Fruit fly (Drosophila melanogaster) whole organism: ENCODE results near the gene CG31183.

Experiments
- CG8478 ChIP-seq: fragments of >200 bp; optimal IDR thresholded peaks from 2 replicates; lab custom pipeline; 2018; ENCODE audit warnings: inconsistent platforms
- Dll ChIP-seq: fragments of >200 bp; optimal IDR thresholded peaks from 2 replicates; lab custom pipeline; 2017
- EcR ChIP-seq, 2 experiments: fragments of >200 bp; optimal IDR thresholded peaks; 2 replicates each; lab custom pipeline; 2017; ENCODE audit warnings: missing biosample characterization in 2 of 2, missing genetic modification characterization in 2 of 2, missing genetic modification reagents in 2 of 2
- pan ChIP-seq: fragments of >200 bp; optimal IDR thresholded peaks from 2 replicates; lab custom pipeline; 2017
- psq ChIP-seq: fragments of >200 bp; optimal IDR thresholded peaks from 2 replicates; lab custom pipeline; 2017
- usp ChIP-seq: fragments of >200 bp; optimal IDR thresholded peaks from 2 replicates; lab custom pipeline; 2017; ENCODE audit warnings: missing biosample characterization, missing genetic modification characterization, mixed read lengths

The CG31183 gene

dm6 chr3R:15899650-15900049, 23.9 kb upstream of the CG31183 start:
- TF ChIP-seq psq (lab: Kevin White, UChicago) (no peak), usp (GFP tag; lab: Kevin White, UChicago) (no peak), EcR (GFP tag; optimal IDR thresholded peaks at IDR 0.05; lab: Kevin White, UChicago) (no peak), CG8478 (lab: Kevin White, UChicago) (no peak), pan (lab: Kevin White, UChicago) (no peak), Dll (lab: Kevin White, UChicago) (no peak)

- TF ChIP-seq CG8478 (lab: Kevin White, UChicago) = no peak
- TF ChIP-seq Dll (lab: Kevin White, UChicago) = no peak
- no peak for TF ChIP-seq EcR (GFP tag; optimal IDR thresholded peaks at IDR 0.05; lab: Kevin White, UChicago)
- no peak for TF ChIP-seq pan (lab: Kevin White, UChicago)
- TF ChIP-seq usp (GFP tag; lab: Kevin White, UChicago) = no peak
Measured at dm6 chr3R:15898302-15898701, 22.6 kb upstream of the CG31183 start.

- TF ChIP-seq CG8478 (lab: Kevin White, UChicago) = no peak
- no peak for TF ChIP-seq usp (GFP tag; lab: Kevin White, UChicago)
- no peak for TF ChIP-seq psq (lab: Kevin White, UChicago)
- no peak for TF ChIP-seq pan (lab: Kevin White, UChicago)
- no peak for TF ChIP-seq Dll (lab: Kevin White, UChicago)
- no peak for TF ChIP-seq EcR (GFP tag; optimal IDR thresholded peaks at IDR 0.05; lab: Kevin White, UChicago)
Measured at dm6 chr3R:15895978-15896377, 20.2 kb upstream of the CG31183 start, which contains the start of gene CG14877. Gene CG14877 (minus strand): TSS chr3R:15896078.

dm6 chr3R:15891188-15891820, 15.6 kb upstream of the CG31183 start:
- TF ChIP-seq Dll (lab: Kevin White, UChicago) = no peak
- no peak for TF ChIP-seq EcR (GFP tag; optimal IDR thresholded peaks at IDR 0.05; lab: Kevin White, UChicago)
- TF ChIP-seq usp (GFP tag; lab: Kevin White, UChicago) = no peak
- TF ChIP-seq psq (lab: Kevin White, UChicago) = no peak
- no peak for TF ChIP-seq CG8478 (lab: Kevin White, UChicago)
- no peak for TF ChIP-seq pan (lab: Kevin White, UChicago)

- TF ChIP-seq EcR (GFP tag; optimal IDR thresholded peaks at IDR 0.05; lab: Kevin White, UChicago) (no peak), Dll (lab: Kevin White, UChicago) (no peak), pan (lab: Kevin White, UChicago) (no peak)
Measured at dm6 chr3R:15872829-15873440, 2.8 kb downstream of the CG31183 start.

dm6 chr3R:15859896-15860295, 15.8 kb downstream of the CG31183 start, which contains the start of gene CG9632:
Gene CG9632 (plus strand): TSS chr3R:15860196.
- TF ChIP-seq EcR (GFP tag; optimal IDR thresholded peaks at IDR 0.05; lab: Kevin White, UChicago) = no peak
- TF ChIP-seq psq (lab: Kevin White, UChicago) = no peak
- TF ChIP-seq pan (lab: Kevin White, UChicago) = no peak
- no peak for TF ChIP-seq Dll (lab: Kevin White, UChicago)
- no peak for TF ChIP-seq CG8478 (lab: Kevin White, UChicago)
- no peak for TF ChIP-seq usp (GFP tag; lab: Kevin White, UChicago)

- TF ChIP-seq CG8478 (lab: Kevin White, UChicago) (no peak), psq (lab: Kevin White, UChicago) (no peak), EcR (GFP tag; optimal IDR thresholded peaks at IDR 0.05; lab: Kevin White, UChicago) (no peak)
Measured at dm6 chr3R:15857189-15857767, 18.5 kb downstream of the CG31183 start, which contains the start of gene Hmt-1. Gene Hmt-1 (minus strand): TSS chr3R:15857470.

dm6 chr3R:15853347-15853746, 22.4 kb downstream of the CG31183 start, which contains the start of gene cv-d:
Gene cv-d (minus strand): TSS chr3R:15853581.
- no peak for TF ChIP-seq psq (lab: Kevin White, UChicago)

- TF ChIP-seq CG8478 (lab: Kevin White, UChicago) (no peak), Dll (lab: Kevin White, UChicago) (no peak)
Measured at dm6 chr3R:15851912-15852311, 23.8 kb downstream of the CG31183 start.

- TF ChIP-seq psq (lab: Kevin White, UChicago) (no peak), usp (GFP tag; lab: Kevin White, UChicago) (no peak), CG8478 (lab: Kevin White, UChicago) (no peak), EcR (GFP tag; optimal IDR thresholded peaks at IDR 0.05; lab: Kevin White, UChicago) (no peak), Dll (lab: Kevin White, UChicago) (no peak), pan (lab: Kevin White, UChicago) (no peak)
Measured at dm6 chr3R:15846234-15846633, 29.5 kb downstream of the CG31183 start, which contains the start of gene CG4546. Gene CG4546 (plus strand): TSS chr3R:15846534.

- no peak for TF ChIP-seq EcR (GFP tag; optimal IDR thresholded peaks at IDR 0.05; lab: Kevin White, UChicago)
- TF ChIP-seq usp (GFP tag; lab: Kevin White, UChicago) = no peak
- no peak for TF ChIP-seq CG8478 (lab: Kevin White, UChicago)
Measured at dm6 chr3R:15839294-15839693, 36.4 kb downstream of the CG31183 start, which contains the start of gene Pbp45. Gene Pbp45 (minus strand): TSS chr3R:15839515.
